Fruit fly (Drosophila melanogaster) whole organism, embryonic: ENCODE results near the gene Gmppb.
A peak's percentile ranks its signal among the peaks of the same experiment; 100 is the strongest.

Experiments
- Antp ChIP-seq: fragments of 200-800 bp; sonication (Bioruptor generic); optimal IDR thresholded peaks from 3 replicates; lab custom pipeline; 2016; ENCODE audit warnings: missing biosample characterization, missing genetic modification characterization
- Asciz ChIP-seq: fragments of 200-800 bp; sonication (Bioruptor generic); optimal IDR thresholded peaks from 2 replicates; lab custom pipeline; 2017; ENCODE audit warnings: missing biosample characterization, mild to moderate bottlenecking, missing genetic modification characterization, missing genetic modification reagents
- CG10654 ChIP-seq: fragments of 200-800 bp; sonication (Bioruptor generic); optimal IDR thresholded peaks from 2 replicates; lab custom pipeline; 2016; ENCODE audit warnings: missing biosample characterization, missing genetic modification characterization
- CG12236 ChIP-seq: fragments of 200-800 bp; sonication (Bioruptor generic); optimal IDR thresholded peaks from 2 replicates; lab custom pipeline; 2016; ENCODE audit warnings: missing biosample characterization, missing genetic modification characterization
- CG15073 ChIP-seq: fragments of 200-800 bp; sonication (Bioruptor generic); optimal IDR thresholded peaks from 2 replicates; lab custom pipeline; 2016; ENCODE audit warnings: missing biosample characterization, missing genetic modification characterization
- CG15269 ChIP-seq: fragments of 200-800 bp; sonication (Bioruptor generic); optimal IDR thresholded peaks from 2 replicates; lab custom pipeline; 2018; ENCODE audit warnings: missing biosample characterization, mild to moderate bottlenecking, missing genetic modification characterization, moderate library complexity
- CG17385 ChIP-seq: fragments of 200-800 bp; sonication (Bioruptor generic); optimal IDR thresholded peaks from 3 replicates; lab custom pipeline; 2018; ENCODE audit warnings: missing biosample characterization, mild to moderate bottlenecking, missing genetic modification characterization
- CG32772 ChIP-seq: fragments of 200-800 bp; sonication (Bioruptor generic); IDR thresholded peaks from 2 replicates; pipeline ENCODE4 v1.3.6; 2022; ENCODE audit warnings: missing biosample characterization, missing genetic modification characterization
- CG3281 ChIP-seq: fragments of 200-800 bp; sonication (Bioruptor generic); optimal IDR thresholded peaks from 3 replicates; lab custom pipeline; 2017; ENCODE audit warnings: missing biosample characterization, mild to moderate bottlenecking, missing genetic modification characterization
- CG34422 ChIP-seq: fragments of 200-800 bp; sonication (Bioruptor generic); IDR thresholded peaks from 3 replicates; pipeline ENCODE4 v1.3.6; 2022; ENCODE audit warnings: missing biosample characterization, missing genetic modification characterization
- CG4404 ChIP-seq: fragments of 200-800 bp; sonication (Bioruptor generic); IDR thresholded peaks from 2 replicates; pipeline ENCODE4 v1.3.6; 2022; ENCODE audit warnings: missing biosample characterization, missing genetic modification characterization
- CG4707 ChIP-seq: fragments of 200-800 bp; sonication (Bioruptor generic); optimal IDR thresholded peaks from 2 replicates; lab custom pipeline; 2018; ENCODE audit warnings: missing biosample characterization, mild to moderate bottlenecking, missing genetic modification characterization, moderate library complexity
- CG5953 ChIP-seq: fragments of 200-800 bp; sonication (Bioruptor generic); IDR thresholded peaks from 2 replicates; pipeline ENCODE4 v1.3.6; 2022; ENCODE audit warnings: missing biosample characterization, missing genetic modification characterization
- CG6175 ChIP-seq: fragments of 200-800 bp; sonication (Bioruptor generic); IDR thresholded peaks from 3 replicates; pipeline ENCODE4 v1.3.6; 2022; ENCODE audit warnings: missing biosample characterization, missing genetic modification characterization
- CG9215 ChIP-seq: fragments of 200-800 bp; sonication (Bioruptor generic); IDR thresholded peaks from 2 replicates; pipeline ENCODE4 v1.3.6; 2022; ENCODE audit warnings: missing biosample characterization, missing genetic modification characterization
- Doc2 ChIP-seq: fragments of 200-800 bp; sonication (Bioruptor generic); IDR thresholded peaks from 2 replicates; pipeline ENCODE4 v1.3.6; 2022; ENCODE audit warnings: missing biosample characterization, missing genetic modification characterization
- E2f2 ChIP-seq: fragments of 200-800 bp; sonication (Bioruptor generic); IDR thresholded peaks from 2 replicates; pipeline ENCODE4 v1.3.6; 2022; ENCODE audit warnings: missing biosample characterization, missing genetic modification characterization
- Elba2 ChIP-seq: fragments of 200-800 bp; sonication (Bioruptor generic); optimal IDR thresholded peaks from 3 replicates; lab custom pipeline; 2016; ENCODE audit warnings: missing biosample characterization, missing genetic modification characterization
- Ets65A ChIP-seq: fragments of 200-800 bp; sonication (Bioruptor generic); peaks from one replicate; lab custom pipeline; 2016; ENCODE audit warnings: missing biosample characterization, missing genetic modification characterization
- HLH4C ChIP-seq: fragments of 200-800 bp; sonication (Bioruptor generic); IDR thresholded peaks from 3 replicates; pipeline ENCODE4 v1.3.6; 2022; ENCODE audit warnings: missing biosample characterization, missing genetic modification characterization; ENCODE audit not compliant: partially characterized antibody
- HmgD ChIP-seq: fragments of 200-800 bp; sonication (Bioruptor generic); optimal IDR thresholded peaks from 3 replicates; lab custom pipeline; 2016; ENCODE audit warnings: missing biosample characterization, missing genetic modification characterization
- NC2β ChIP-seq: fragments of 200-800 bp; sonication (Bioruptor generic); optimal IDR thresholded peaks from 2 replicates; lab custom pipeline; 2016; ENCODE audit warnings: missing biosample characterization, missing genetic modification characterization
- Neu2 ChIP-seq: fragments of 200-800 bp; sonication (Bioruptor generic); optimal IDR thresholded peaks from 3 replicates; lab custom pipeline; 2016; ENCODE audit warnings: missing biosample characterization, missing genetic modification characterization, borderline replicate concordance
- Rx ChIP-seq: fragments of 200-800 bp; sonication (Bioruptor generic); IDR thresholded peaks from 2 replicates; pipeline ENCODE4 v1.3.6; 2022; ENCODE audit warnings: missing biosample characterization, missing genetic modification characterization
- Side ChIP-seq: fragments of 200-800 bp; sonication (Bioruptor generic); optimal IDR thresholded peaks from 2 replicates; lab custom pipeline; 2016; ENCODE audit warnings: missing biosample characterization, missing genetic modification characterization
- Sry-δ ChIP-seq: fragments of 200-800 bp; sonication (Bioruptor generic); optimal IDR thresholded peaks from 2 replicates; lab custom pipeline; 2016; ENCODE audit warnings: missing biosample characterization, missing genetic modification characterization
- Trl ChIP-seq, 3 experiments: fragments of >200 bp in 2 of 3; fragments of 200-800 bp in 1 of 3; sonication (Bioruptor generic) in 1 of 3; optimal IDR thresholded peaks; 2 replicates in 1 of 3; 3 replicates in 2 of 3; lab custom pipeline; 2016 to 2017; ENCODE audit warnings: missing biosample characterization in 1 of 3, missing genetic modification characterization in 1 of 3
- ash1 ChIP-seq: fragments of 200-800 bp; sonication (Bioruptor generic); optimal IDR thresholded peaks from 2 replicates; lab custom pipeline; 2018; ENCODE audit warnings: missing biosample characterization, mild to moderate bottlenecking, missing genetic modification characterization
- bowl ChIP-seq: fragments of 200-800 bp; sonication (Bioruptor generic); IDR thresholded peaks from 2 replicates; pipeline ENCODE4 v1.3.6; 2022; ENCODE audit warnings: missing biosample characterization, missing genetic modification characterization
- chm ChIP-seq: fragments of 200-800 bp; sonication (Bioruptor generic); IDR thresholded peaks from 2 replicates; pipeline ENCODE4 v1.3.6; 2022; ENCODE audit warnings: missing biosample characterization, missing genetic modification characterization
- dmrt11E ChIP-seq: fragments of 200-800 bp; sonication (Bioruptor generic); optimal IDR thresholded peaks from 3 replicates; lab custom pipeline; 2018; ENCODE audit warnings: missing biosample characterization, mild to moderate bottlenecking, missing genetic modification characterization, moderate library complexity
- dmrt99B ChIP-seq: fragments of 200-800 bp; sonication (Bioruptor generic); optimal IDR thresholded peaks from 2 replicates; lab custom pipeline; 2018; ENCODE audit warnings: missing biosample characterization, mild to moderate bottlenecking, missing genetic modification characterization, moderate library complexity
- ewg ChIP-seq: fragments of 200-800 bp; sonication (Bioruptor generic); optimal IDR thresholded peaks from 3 replicates; lab custom pipeline; 2017; ENCODE audit warnings: mild to moderate bottlenecking, missing biosample characterization, missing genetic modification reagents, missing genetic modification characterization
- gcm ChIP-seq: fragments of 200-800 bp; sonication (Bioruptor generic); optimal IDR thresholded peaks from 2 replicates; lab custom pipeline; 2019; ENCODE audit warnings: missing biosample characterization, mild to moderate bottlenecking, missing genetic modification characterization, moderate library complexity
- hth ChIP-seq: fragments of >200 bp; optimal IDR thresholded peaks from 2 replicates; lab custom pipeline; 2017; ENCODE audit warnings: inconsistent platforms
- kay ChIP-seq: fragments of 200-800 bp; sonication (Bioruptor generic); optimal IDR thresholded peaks from 2 replicates; lab custom pipeline; 2016; ENCODE audit warnings: missing biosample characterization, missing genetic modification characterization
- knrl ChIP-seq: fragments of 200-800 bp; sonication (Bioruptor generic); IDR thresholded peaks from 3 replicates; pipeline ENCODE4 v1.3.6; 2022; ENCODE audit warnings: missing biosample characterization, missing genetic modification characterization; ENCODE audit not compliant: partially characterized antibody
- lmd ChIP-seq: fragments of 200-800 bp; sonication (Bioruptor generic); IDR thresholded peaks from 2 replicates; pipeline ENCODE4 v1.3.6; 2022; ENCODE audit warnings: missing biosample characterization, missing genetic modification characterization
- lola ChIP-seq, 3 experiments: fragments of >200 bp in 2 of 3; fragments of 200-800 bp in 1 of 3; sonication (Bioruptor generic) in 1 of 3; optimal IDR thresholded peaks; 2 replicates each; lab custom pipeline; 2017 to 2019; ENCODE audit warnings: missing biosample characterization in 3 of 3, missing genetic modification characterization in 3 of 3, mild to moderate bottlenecking in 1 of 3, moderate library complexity in 1 of 3
- maf-S ChIP-seq: fragments of 200-800 bp; sonication (Bioruptor generic); optimal IDR thresholded peaks from 2 replicates; lab custom pipeline; 2016; ENCODE audit warnings: missing biosample characterization, missing genetic modification characterization
- mirr ChIP-seq: fragments of 200-800 bp; sonication (Bioruptor generic); optimal IDR thresholded peaks from 3 replicates; lab custom pipeline; 2018; ENCODE audit warnings: missing biosample characterization, mild to moderate bottlenecking, missing genetic modification characterization
- nau ChIP-seq: fragments of 200-800 bp; sonication (Bioruptor generic); optimal IDR thresholded peaks from 3 replicates; lab custom pipeline; 2017; ENCODE audit warnings: missing biosample characterization, mild to moderate bottlenecking, missing genetic modification characterization, missing genetic modification reagents
- pb ChIP-seq: fragments of 200-800 bp; sonication (Bioruptor generic); optimal IDR thresholded peaks from 3 replicates; lab custom pipeline; 2016; ENCODE audit warnings: missing biosample characterization, missing genetic modification characterization
- pho ChIP-seq: fragments of 200-800 bp; sonication (Bioruptor generic); optimal IDR thresholded peaks from 2 replicates; lab custom pipeline; 2016; ENCODE audit warnings: missing biosample characterization, missing genetic modification characterization
- phol ChIP-seq: fragments of 200-800 bp; sonication (Bioruptor generic); optimal IDR thresholded peaks from 3 replicates; lab custom pipeline; 2018; ENCODE audit warnings: missing biosample characterization, mild to moderate bottlenecking, missing genetic modification characterization, moderate library complexity
- prd ChIP-seq, 3 experiments: fragments of >200 bp in 2 of 3; fragments of 200-800 bp in 1 of 3; sonication (Bioruptor generic) in 1 of 3; optimal IDR thresholded peaks in 2 of 3; IDR thresholded peaks in 1 of 3; 2 replicates in 2 of 3; 3 replicates in 1 of 3; pipeline versions ENCODE4 v1.3.6 to Lab custom; 2017 to 2022; ENCODE audit warnings: missing biosample characterization in 1 of 3, missing genetic modification characterization in 1 of 3
- run ChIP-seq: fragments of 200-800 bp; sonication (Bioruptor generic); optimal IDR thresholded peaks from 3 replicates; lab custom pipeline; 2018; ENCODE audit warnings: missing biosample characterization, mild to moderate bottlenecking, missing genetic modification characterization
- seq ChIP-seq: fragments of 200-800 bp; sonication (Bioruptor generic); IDR thresholded peaks from 2 replicates; pipeline ENCODE4 v1.3.6; 2022; ENCODE audit warnings: missing biosample characterization, missing genetic modification characterization
- sim ChIP-seq: fragments of 200-800 bp; sonication (Bioruptor generic); IDR thresholded peaks from 2 replicates; pipeline ENCODE4 v1.3.6; 2022; ENCODE audit warnings: missing biosample characterization, missing genetic modification characterization
- tio ChIP-seq: fragments of 200-800 bp; sonication (Bioruptor generic); optimal IDR thresholded peaks from 2 replicates; lab custom pipeline; 2017; ENCODE audit warnings: missing biosample characterization, missing genetic modification characterization, inconsistent platforms

Gene Gmppb

DNA sequence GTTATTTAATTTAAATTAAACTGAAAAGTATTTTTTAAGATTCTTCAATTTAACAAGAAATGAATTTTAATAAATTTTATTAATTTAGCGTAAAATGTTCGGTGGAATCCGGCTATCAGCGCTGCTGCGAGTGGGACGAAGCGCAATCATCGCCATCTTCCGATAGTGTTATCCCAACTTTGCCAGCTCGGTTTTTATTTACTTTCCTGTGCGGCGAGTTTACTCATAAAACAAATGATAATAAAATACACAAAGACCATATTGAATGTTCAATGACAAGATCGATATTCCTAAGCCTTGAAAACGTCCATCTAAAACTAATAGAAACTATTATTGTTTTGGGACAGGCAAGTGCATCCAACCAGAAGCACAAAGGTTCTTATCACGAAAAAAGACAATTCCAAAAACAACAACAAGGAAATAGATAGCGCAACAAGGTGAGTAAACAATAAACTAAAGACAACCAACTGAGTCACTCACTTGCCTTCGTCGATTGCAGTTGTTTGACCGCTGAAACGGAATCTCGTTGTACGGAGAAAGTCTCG, 2.0 kb downstream of the Gmppb start (continued):
- TF ChIP-seq lmd (peak; percentile 53), tio (no peak), mirr (peak; percentile 72), nau (GFP tag; lab: Kevin White, UChicago) (peak; percentile 85), HLH4C (GFP tag; lab: Robert Waterston, UW) (peak; percentile 55), maf-S (GFP tag; lab: Kevin White, UChicago) (peak; percentile 39), CG3281 (GFP tag; lab: Kevin White, UChicago) (peak; percentile 52), CG32772 (GFP tag; lab: Robert Waterston, UW) (no peak), HmgD (GFP tag; lab: Kevin White, UChicago) (no peak), CG6175 (GFP tag; lab: Robert Waterston, UW) (no peak), CG5953 (GFP tag; lab: Robert Waterston, UW) (no peak), CG12236 (GFP tag; lab: Kevin White, UChicago) (peak; percentile 65), ash1 (GFP tag; lab: Kevin White, UChicago) (no peak), Side (GFP tag; lab: Kevin White, UChicago) (peak; percentile 52), kay (GFP tag; lab: Kevin White, UChicago) (peak; percentile 71), chm (GFP tag; lab: Robert Waterston, UW) (peak; percentile 79), lola (GFP tag; optimal IDR thresholded peaks at IDR 0.05; lab: Kevin White, UChicago) (peak in 1 of 3 experiments; percentile 75), pho (GFP tag; lab: Kevin White, UChicago) (peak; percentile 1), NC2β (GFP tag; lab: Kevin White, UChicago) (peak; percentile 29), knrl (GFP tag; lab: Robert Waterston, UW) (peak; percentile 76), Neu2 (GFP tag; lab: Kevin White, UChicago) (no peak), CG15269 (tag; lab: Kevin White, UChicago) (no peak), CG9215 (GFP tag; lab: Robert Waterston, UW) (no peak), CG17385 (peak; percentile 68), prd (optimal IDR thresholded peaks at IDR 0.05; lab: Kevin White, UChicago) (no peak), prd (GFP tag; IDR thresholded peaks at IDR 0.05; lab: Robert Waterston, UW) (peak; percentile 74), CG10654 (peak; percentile 26), dmrt99B (tag; lab: Kevin White, UChicago) (no peak), run (tag; lab: Kevin White, UChicago) (peak; percentile 44), gcm (peak; percentile 76), CG15073 (GFP tag; lab: Kevin White, UChicago) (no peak), Elba2 (no peak), Doc2 (GFP tag; lab: Robert Waterston, UW) (no peak), hth (lab: Kevin White, UChicago) (no peak), CG4404 (GFP tag; lab: Robert Waterston, UW) (peak; percentile 36; the same call in 1 of the 2 replicates), Asciz (peak; percentile 87), phol (tag; lab: Kevin White, UChicago) (peak; percentile 71), E2f2 (GFP tag; lab: Robert Waterston, UW) (peak; percentile 42), Rx (GFP tag; lab: Robert Waterston, UW) (no peak), Sry-δ (GFP tag; lab: Kevin White, UChicago) (peak; percentile 76), CG4707 (GFP tag; lab: Kevin White, UChicago) (peak; percentile 79), sim (GFP tag; lab: Robert Waterston, UW) (no peak), bowl (GFP tag; lab: Robert Waterston, UW) (no peak), seq (GFP tag; lab: Robert Waterston, UW) (peak; percentile 46; the same call in 1 of the 2 replicates), Trl (optimal IDR thresholded peaks at IDR 0.05; lab: Kevin White, UChicago) (no peak), Trl (GFP tag; optimal IDR thresholded peaks at IDR 0.05; lab: Kevin White, UChicago) (peak; percentile 37), CG34422 (GFP tag; lab: Robert Waterston, UW) (peak; percentile 79), Ets65A (GFP tag; lab: Kevin White, UChicago) (peak; percentile 64), Antp (GFP tag; lab: Kevin White, UChicago) (peak; percentile 9), ewg (GFP tag; lab: Kevin White, UChicago) (peak; percentile 25), dmrt11E (tag; lab: Kevin White, UChicago) (peak; percentile 76), pb (GFP tag; lab: Kevin White, UChicago) (no peak)
